Worm (Caenorhabditis elegans) whole organism, L4/young adult: Measurements from ENCODE around the gene C14A6.7.

ENCODE experiments used
- W03F9.2 ChIP-seq: fragments of 150-350 bp; optimal IDR thresholded peaks from 2 replicates; lab custom pipeline; 2014; ENCODE audit warnings: missing biosample characterization, missing genetic modification characterization
- dao-5 ChIP-seq: sonication (generic microtip); optimal IDR thresholded peaks from 2 replicates; lab custom pipeline; 2016; ENCODE audit warnings: missing genotype, missing genetic modification characterization, moderate library complexity, missing compliant biosample characterization
- him-1 ChIP-seq: sonication (generic microtip); optimal IDR thresholded peaks from 2 replicates; lab custom pipeline; 2016; ENCODE audit warnings: missing genotype, missing genetic modification reagents, missing genetic modification characterization, missing compliant biosample characterization

DNA sequence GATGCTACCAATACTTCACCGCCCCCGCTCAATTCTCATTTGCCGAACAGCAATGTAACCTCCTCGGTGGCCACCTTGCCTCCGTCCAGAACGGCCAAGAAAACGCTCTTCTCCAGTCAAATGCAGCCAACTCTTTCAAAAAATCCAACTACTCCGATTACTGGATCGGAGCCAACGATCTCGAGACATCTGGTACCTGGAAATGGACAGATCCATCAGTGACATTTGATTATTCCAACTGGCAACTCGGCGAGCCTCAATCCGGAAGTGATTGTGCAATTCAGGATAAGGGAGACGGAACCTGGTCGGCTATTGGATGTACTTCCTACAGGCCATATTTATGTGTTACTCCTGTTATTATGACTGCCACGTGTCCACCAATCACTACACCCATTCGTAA is 10.0 kb downstream of the C14A6.7 start:
- TF ChIP-seq W03F9.2 (tag; lab: Kevin White, UChicago), result no peak
- TF ChIP-seq dao-5 (tag; lab: Kevin White, UChicago), result no peak
- TF ChIP-seq him-1, result no peak
